Fruit fly (Drosophila melanogaster) whole organism, embryonic: ENCODE measurements around the gene CG2712.

Experiments
- B-H2 ChIP-seq: fragments of 200-800 bp; sonication (Bioruptor generic); optimal IDR thresholded peaks from 2 replicates; lab custom pipeline; 2018; ENCODE audit warnings: missing biosample characterization, mild to moderate bottlenecking, missing genetic modification characterization
- CG10543 ChIP-seq: fragments of 200-800 bp; sonication (Bioruptor generic); optimal IDR thresholded peaks from 3 replicates; lab custom pipeline; 2017; ENCODE audit warnings: missing biosample characterization, mild to moderate bottlenecking, missing genetic modification characterization, moderate library complexity
- CG10565 ChIP-seq: fragments of 200-800 bp; sonication (Bioruptor generic); optimal IDR thresholded peaks from 3 replicates; lab custom pipeline; 2016; ENCODE audit warnings: missing biosample characterization, mild to moderate bottlenecking, missing genetic modification characterization
- CG10959 ChIP-seq: fragments of 200-800 bp; sonication (Bioruptor generic); IDR thresholded peaks from 2 replicates; pipeline ENCODE4 v1.3.6; 2022; ENCODE audit warnings: missing biosample characterization, missing genetic modification characterization
- CG11093 ChIP-seq: fragments of 200-800 bp; sonication (Bioruptor generic); IDR thresholded peaks from 3 replicates; pipeline ENCODE4 v1.3.6; 2022; ENCODE audit warnings: missing biosample characterization, missing genetic modification characterization
- CG11696 ChIP-seq: fragments of 200-800 bp; sonication (Bioruptor generic); IDR thresholded peaks from 2 replicates; pipeline ENCODE4 v1.3.6; 2022; ENCODE audit warnings: missing biosample characterization, missing genetic modification characterization
- CG1233 ChIP-seq: fragments of 200-800 bp; sonication (Bioruptor generic); optimal IDR thresholded peaks from 4 replicates; lab custom pipeline; 2018; ENCODE audit warnings: missing biosample characterization, mild to moderate bottlenecking, missing genetic modification characterization
- CG12769 ChIP-seq: fragments of 200-800 bp; sonication (Bioruptor generic); optimal IDR thresholded peaks from 2 replicates; lab custom pipeline; 2019; ENCODE audit warnings: missing biosample characterization, mild to moderate bottlenecking, missing genetic modification characterization, moderate library complexity
- CG14441 ChIP-seq: fragments of 200-800 bp; sonication (Bioruptor generic); IDR thresholded peaks from 2 replicates; pipeline ENCODE4 v1.3.6; 2022; ENCODE audit warnings: missing biosample characterization, missing genetic modification characterization
- CG15269 ChIP-seq: fragments of 200-800 bp; sonication (Bioruptor generic); optimal IDR thresholded peaks from 2 replicates; lab custom pipeline; 2018; ENCODE audit warnings: missing biosample characterization, mild to moderate bottlenecking, missing genetic modification characterization, moderate library complexity
- CG17328 ChIP-seq: fragments of 200-800 bp; sonication (Bioruptor generic); IDR thresholded peaks from 2 replicates; pipeline ENCODE4 v1.3.6; 2022; ENCODE audit warnings: missing biosample characterization, missing genetic modification characterization
- CG33213 ChIP-seq: fragments of 200-800 bp; sonication (Bioruptor generic); optimal IDR thresholded peaks from 3 replicates; lab custom pipeline; 2016; ENCODE audit warnings: missing biosample characterization, missing genetic modification characterization
- CG3847 ChIP-seq: fragments of 200-800 bp; sonication (Bioruptor generic); IDR thresholded peaks from 2 replicates; pipeline ENCODE4 v1.3.6; 2022; ENCODE audit warnings: missing biosample characterization, missing genetic modification characterization
- CG42726 ChIP-seq: fragments of 200-800 bp; sonication (Bioruptor generic); IDR thresholded peaks from 2 replicates; pipeline ENCODE4 v1.3.6; 2022; ENCODE audit warnings: missing biosample characterization, missing genetic modification characterization; ENCODE audit not compliant: partially characterized antibody
- CG4617 ChIP-seq: fragments of 200-800 bp; sonication (Bioruptor generic); optimal IDR thresholded peaks from 3 replicates; lab custom pipeline; 2016; ENCODE audit warnings: missing biosample characterization, missing genetic modification characterization, borderline replicate concordance
- CG5245 ChIP-seq: fragments of 200-800 bp; sonication (Bioruptor generic); optimal IDR thresholded peaks from 3 replicates; lab custom pipeline; 2016; ENCODE audit warnings: missing biosample characterization, missing genetic modification characterization
- CG6791 ChIP-seq: fragments of 200-800 bp; sonication (Bioruptor generic); IDR thresholded peaks from 3 replicates; pipeline ENCODE4 v1.3.6; 2022; ENCODE audit warnings: missing biosample characterization, missing genetic modification characterization; ENCODE audit not compliant: partially characterized antibody
- CG7271 ChIP-seq: fragments of 200-800 bp; sonication (Bioruptor generic); optimal IDR thresholded peaks from 2 replicates; lab custom pipeline; 2018; ENCODE audit warnings: missing biosample characterization, mild to moderate bottlenecking, missing genetic modification characterization, moderate library complexity
- CG8089 ChIP-seq: fragments of 200-800 bp; sonication (Bioruptor generic); optimal IDR thresholded peaks from 3 replicates; lab custom pipeline; 2016; ENCODE audit warnings: missing biosample characterization, missing genetic modification characterization
- CG8924 ChIP-seq: fragments of 200-800 bp; optimal IDR thresholded peaks from 3 replicates; lab custom pipeline; 2019; ENCODE audit warnings: missing biosample characterization, mild to moderate bottlenecking, missing genetic modification characterization, moderate library complexity
- CG9932 ChIP-seq: fragments of 200-800 bp; sonication (Bioruptor generic); IDR thresholded peaks from 2 replicates; pipeline ENCODE4 v1.3.6; 2022; ENCODE audit warnings: missing biosample characterization, missing genetic modification characterization
- Dll ChIP-seq: fragments of 200-800 bp; sonication (Bioruptor generic); IDR thresholded peaks from 4 replicates; pipeline ENCODE4 v1.3.6; 2022; ENCODE audit warnings: missing biosample characterization, missing genetic modification characterization; ENCODE audit not compliant: partially characterized antibody
- Doc2 ChIP-seq: fragments of 200-800 bp; sonication (Bioruptor generic); IDR thresholded peaks from 2 replicates; pipeline ENCODE4 v1.3.6; 2022; ENCODE audit warnings: missing biosample characterization, missing genetic modification characterization
- GATAe ChIP-seq: fragments of 200-800 bp; sonication (Bioruptor generic); conservative IDR thresholded peaks from 2 replicates; pipeline ENCODE4 v1.3.6; 2022; ENCODE audit warnings: missing biosample characterization, missing genetic modification characterization
- Hsf ChIP-seq: fragments of 200-800 bp; sonication (Bioruptor generic); optimal IDR thresholded peaks from 3 replicates; lab custom pipeline; 2016; ENCODE audit warnings: missing biosample characterization, missing genetic modification characterization
- NC2α ChIP-seq: fragments of 200-800 bp; sonication (Bioruptor generic); optimal IDR thresholded peaks from 2 replicates; lab custom pipeline; 2016; ENCODE audit warnings: missing biosample characterization, missing genetic modification characterization
- NFAT ChIP-seq: fragments of 200-800 bp; sonication (Bioruptor generic); IDR thresholded peaks from 2 replicates; pipeline ENCODE4 v1.3.6; 2022; ENCODE audit warnings: missing biosample characterization, missing genetic modification characterization
- Oaz ChIP-seq: fragments of 200-800 bp; sonication (Bioruptor generic); IDR thresholded peaks from 2 replicates; pipeline ENCODE4 v1.3.6; 2022; ENCODE audit warnings: missing biosample characterization, missing genetic modification characterization
- Poxn ChIP-seq: fragments of 200-800 bp; sonication (Bioruptor generic); IDR thresholded peaks from 2 replicates; pipeline ENCODE4 v1.3.6; 2022; ENCODE audit warnings: missing biosample characterization, missing genetic modification characterization
- Sox100B ChIP-seq: fragments of 200-800 bp; sonication (Bioruptor generic); optimal IDR thresholded peaks from 3 replicates; lab custom pipeline; 2018; ENCODE audit warnings: missing biosample characterization, mild to moderate bottlenecking, missing genetic modification characterization
- Sox102F ChIP-seq: fragments of 200-800 bp; sonication (Bioruptor generic); optimal IDR thresholded peaks from 2 replicates; lab custom pipeline; 2018; ENCODE audit warnings: missing biosample characterization, mild to moderate bottlenecking, missing genetic modification characterization, moderate library complexity
- Ssrp ChIP-seq: fragments of 200-800 bp; sonication (Bioruptor generic); optimal IDR thresholded peaks from 2 replicates; lab custom pipeline; 2018; ENCODE audit warnings: missing biosample characterization, mild to moderate bottlenecking, missing genetic modification characterization, moderate library complexity
- ara ChIP-seq: fragments of 200-800 bp; sonication (Bioruptor generic); IDR thresholded peaks from 2 replicates; pipeline ENCODE4 v1.3.6; 2022; ENCODE audit warnings: missing biosample characterization, missing genetic modification characterization
- bigmax ChIP-seq: fragments of 200-800 bp; sonication (Bioruptor generic); optimal IDR thresholded peaks from 2 replicates; lab custom pipeline; 2018; ENCODE audit warnings: missing biosample characterization, mild to moderate bottlenecking, missing genetic modification characterization
- chm ChIP-seq: fragments of 200-800 bp; sonication (Bioruptor generic); IDR thresholded peaks from 2 replicates; pipeline ENCODE4 v1.3.6; 2022; ENCODE audit warnings: missing biosample characterization, missing genetic modification characterization
- danr ChIP-seq: fragments of 200-800 bp; sonication (Bioruptor generic); IDR thresholded peaks from 2 replicates; pipeline ENCODE4 v1.3.6; 2022; ENCODE audit warnings: missing biosample characterization, missing genetic modification characterization
- dimm ChIP-seq: fragments of 200-800 bp; sonication (Bioruptor generic); IDR thresholded peaks from 2 replicates; pipeline ENCODE4 v1.3.6; 2022; ENCODE audit warnings: missing biosample characterization, missing genetic modification characterization
- disco-r ChIP-seq: fragments of 200-800 bp; sonication (Bioruptor generic); optimal IDR thresholded peaks from 2 replicates; lab custom pipeline; 2016; ENCODE audit warnings: missing biosample characterization, missing genetic modification characterization
- fd102C ChIP-seq: fragments of 200-800 bp; sonication (Bioruptor generic); optimal IDR thresholded peaks from 2 replicates; lab custom pipeline; 2018; ENCODE audit warnings: missing biosample characterization, mild to moderate bottlenecking, missing genetic modification characterization, moderate library complexity
- lab ChIP-seq: fragments of 200-800 bp; sonication (Bioruptor generic); optimal IDR thresholded peaks from 3 replicates; lab custom pipeline; 2017; ENCODE audit warnings: missing biosample characterization, missing genetic modification characterization, mild to moderate bottlenecking, moderate library complexity, missing genetic modification reagents
- lbe ChIP-seq: fragments of 200-800 bp; sonication (Bioruptor generic); optimal IDR thresholded peaks from 2 replicates; lab custom pipeline; 2016; ENCODE audit warnings: missing biosample characterization, mild to moderate bottlenecking, missing genetic modification characterization
- nerfin-2 ChIP-seq: fragments of 200-800 bp; sonication (Bioruptor generic); IDR thresholded peaks from 2 replicates; pipeline ENCODE4 v1.3.6; 2022; ENCODE audit warnings: missing biosample characterization, missing genetic modification characterization; ENCODE audit not compliant: partially characterized antibody
- odd ChIP-seq: fragments of 200-800 bp; sonication (Bioruptor generic); optimal IDR thresholded peaks from 2 replicates; lab custom pipeline; 2017; ENCODE audit warnings: missing biosample characterization, mild to moderate bottlenecking, missing genetic modification characterization
- org-1 ChIP-seq: fragments of 200-800 bp; sonication (Bioruptor generic); optimal IDR thresholded peaks from 2 replicates; lab custom pipeline; 2017; ENCODE audit warnings: missing biosample characterization, missing genetic modification characterization
- pan ChIP-seq, 4 experiments: fragments of >200 bp in 3 of 4; fragments of 200-800 bp in 1 of 4; sonication (Bioruptor generic) in 1 of 4; optimal IDR thresholded peaks in 3 of 4; IDR thresholded peaks in 1 of 4; 2 replicates each; pipeline versions ENCODE4 v1.3.6 to Lab custom; 2017 to 2022; ENCODE audit warnings: missing biosample characterization in 2 of 4, missing genetic modification characterization in 2 of 4, mixed read lengths in 1 of 4
- ssp ChIP-seq: fragments of 200-800 bp; sonication (Bioruptor generic); IDR thresholded peaks from 2 replicates; pipeline ENCODE4 v1.3.6; 2022; ENCODE audit warnings: missing biosample characterization, missing genetic modification characterization
- tgo ChIP-seq: fragments of 200-800 bp; sonication (Bioruptor generic); IDR thresholded peaks from 3 replicates; pipeline ENCODE4 v1.3.6; 2022; ENCODE audit warnings: missing biosample characterization, missing genetic modification characterization
- tio ChIP-seq: fragments of 200-800 bp; sonication (Bioruptor generic); optimal IDR thresholded peaks from 2 replicates; lab custom pipeline; 2017; ENCODE audit warnings: missing biosample characterization, missing genetic modification characterization, inconsistent platforms
- zf30C ChIP-seq: fragments of 200-800 bp; sonication (Bioruptor generic); optimal IDR thresholded peaks from 3 replicates; lab custom pipeline; 2018; ENCODE audit warnings: missing biosample characterization, mild to moderate bottlenecking, missing genetic modification characterization

CG2712 gene

dm6 chrX:2742067-2742466 is 9.8 kb downstream of the CG2712 start (continued):
- TF ChIP-seq NC2α (no peak), org-1 (GFP tag; lab: Kevin White, UChicago) (no peak), lab (GFP tag; lab: Kevin White, UChicago) (no peak), Sox102F (no peak), CG14441 (no peak)

- TF ChIP-seq CG6791 (0 out of 3 replicates have a peak, but pooled peaks have one; percentile 19), CG17328 (GFP tag; lab: Robert Waterston, UW) (peak; percentile 82), CG10543 (GFP tag; lab: Kevin White, UChicago) (peak; percentile 50), CG11696 (peak; percentile 76), pan (optimal IDR thresholded peaks at IDR 0.05; lab: Kevin White, UChicago) (no peak), pan (GFP tag; optimal IDR thresholded peaks at IDR 0.05 in 1 of 2, IDR thresholded peaks at IDR 0.05 in 1 of 2) (peak in 1 of 2 experiments; percentile 93), fd102C (no peak), dimm (GFP tag; lab: Robert Waterston, UW) (peak; percentile 74), Doc2 (GFP tag; lab: Robert Waterston, UW) (peak; percentile 61), CG42726 (GFP tag; lab: Robert Waterston, UW) (no peak), CG33213 (GFP tag; lab: Kevin White, UChicago) (peak; percentile 59), CG11093 (peak; percentile 77; the same call in 2 of the 3 replicates), NFAT (GFP tag; lab: Robert Waterston, UW) (peak; percentile 86), CG8924 (tag; lab: Kevin White, UChicago) (peak; percentile 52), CG15269 (tag; lab: Kevin White, UChicago) (peak; percentile 90), CG10959 (GFP tag; lab: Robert Waterston, UW) (peak; percentile 47), CG5245 (peak; percentile 53), Dll (no peak), CG4617 (GFP tag; lab: Kevin White, UChicago) (peak; percentile 28), danr (peak; percentile 73), CG10565 (GFP tag; lab: Kevin White, UChicago) (no peak), zf30C (GFP tag; lab: Kevin White, UChicago) (no peak), chm (GFP tag; lab: Robert Waterston, UW) (peak; percentile 56; the same call in 1 of the 2 replicates), ssp (GFP tag; lab: Robert Waterston, UW) (peak; percentile 69), CG7271 (tag; lab: Kevin White, UChicago) (no peak), Poxn (GFP tag; lab: Robert Waterston, UW) (peak; percentile 72; the same call in 1 of the 2 replicates), CG8089 (GFP tag; lab: Kevin White, UChicago) (peak; percentile 54), Hsf (peak; percentile 76), CG3847 (GFP tag; lab: Robert Waterston, UW) (peak; percentile 90), ara (GFP tag; lab: Robert Waterston, UW) (peak; percentile 55; the same call in 1 of the 2 replicates), nerfin-2 (no peak), CG1233 (GFP tag; lab: Kevin White, UChicago) (peak; percentile 52), odd (peak; percentile 66), Sox100B (GFP tag; lab: Kevin White, UChicago) (peak; percentile 43), Sox102F (peak; percentile 79), B-H2 (no peak), disco-r (peak; percentile 25), CG9932 (GFP tag; lab: Robert Waterston, UW) (peak; percentile 89), bigmax (GFP tag; lab: Kevin White, UChicago) (no peak), CG12769 (tag; lab: Kevin White, UChicago) (peak; percentile 71), lbe (GFP tag; lab: Kevin White, UChicago) (no peak), tio (GFP tag; lab: Kevin White, UChicago) (peak; percentile 69), Oaz (GFP tag; lab: Robert Waterston, UW) (peak; percentile 85), Ssrp (tag; lab: Kevin White, UChicago) (peak; percentile 31), GATAe (GFP tag; lab: Robert Waterston, UW) (peak; percentile 82), tgo (GFP tag; lab: Robert Waterston, UW) (peak; percentile 87)
Measured at dm6 chrX:2743020-2743419, 10.8 kb downstream of the CG2712 start.
